Fruit fly (Drosophila melanogaster): Measurements from ENCODE around the gene CG43102.
"Not testable (repeated sequence)": the region's sequence is repeated elsewhere in the genome, so short reads cannot be mapped to it uniquely, and the experiment has no call there.

- TF ChIP-seq pan, CG8478 (optimal IDR thresholded peaks at IDR 0.05): not testable (repeated sequence)
These were observed 31.2 kb downstream of the CG43102 start, which contains the start of gene TyrR for dm6 chr3R:17763088-17763487.
